Worm (Caenorhabditis elegans): Measurements from ENCODE around the gene wdr-5.1.
A peak's percentile ranks its signal among the peaks of the same experiment; 100 is the strongest.

wdr-5.1 gene

DNA sequence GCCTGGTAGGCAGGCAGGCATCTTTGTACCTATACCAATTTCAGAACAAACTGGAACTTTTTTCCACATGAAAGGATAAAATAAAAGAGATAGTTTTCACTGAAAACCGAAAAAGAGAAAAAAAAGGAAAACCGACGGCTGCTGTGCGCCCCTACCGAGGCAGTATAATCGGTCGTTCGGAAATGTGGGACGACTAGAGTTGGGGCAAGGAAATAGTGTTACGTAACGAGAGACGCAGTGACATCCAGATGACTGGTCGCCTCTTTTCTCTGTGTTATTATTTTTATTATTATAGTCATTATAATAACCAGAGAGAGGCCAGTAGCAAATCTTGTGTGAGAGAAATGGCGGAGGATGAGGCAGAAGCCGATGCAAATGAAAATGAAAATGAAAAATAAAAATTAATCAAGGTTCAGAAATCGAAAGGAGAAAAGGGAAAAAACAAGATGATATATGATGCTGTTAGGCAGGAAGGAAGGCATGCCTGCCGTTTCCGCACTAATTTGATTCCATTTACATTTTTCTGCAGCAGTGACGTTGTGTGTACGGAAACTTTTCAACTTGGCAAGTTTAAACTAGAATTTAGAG is 23.6 kb upstream of the wdr-5.1 start:
- TF ChIP-seq ztf-29 (GFP tag; IDR thresholded peaks at IDR 0.05) (no peak), T22C8.4 (GFP tag; IDR thresholded peaks at IDR 0.05) (no peak), med-1 (GFP tag; optimal IDR thresholded peaks at IDR 0.05; ENCODE audit: insufficient read depth) (no peak), klf-2 (GFP tag; conservative IDR thresholded peaks at IDR 0.05) (no peak), ref-1 (GFP tag; conservative IDR thresholded peaks at IDR 0.05) (no peak), tab-1 (GFP tag; IDR thresholded peaks at IDR 0.05) (no peak), flt-1 (GFP tag; IDR thresholded peaks at IDR 0.05) (no peak)

DNA sequence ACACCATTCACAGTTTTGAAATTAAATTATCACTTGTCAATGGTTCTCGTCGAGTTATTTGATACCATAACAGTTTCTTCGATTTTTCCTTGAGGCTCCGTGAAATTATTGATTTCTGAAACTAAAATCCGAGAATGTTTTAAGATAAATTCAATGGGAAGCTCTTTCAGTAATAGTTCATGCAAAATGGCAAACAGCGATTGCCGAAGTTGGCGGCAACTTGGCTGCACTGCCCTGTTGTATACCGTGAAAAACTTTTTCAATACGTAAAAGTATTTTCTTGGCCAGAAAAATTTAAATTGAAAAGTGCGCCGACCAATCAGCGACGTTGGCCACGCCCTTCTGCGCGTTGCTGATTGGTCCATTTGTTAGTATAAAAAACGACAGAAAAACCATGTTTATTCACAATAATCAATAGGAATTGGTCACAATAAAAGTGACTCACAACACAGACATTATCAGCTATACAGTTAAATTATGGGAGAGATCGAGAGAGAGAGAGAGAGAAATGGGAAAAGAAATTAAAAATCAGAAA is 22.1 kb upstream of the wdr-5.1 start:
- TF ChIP-seq tab-1 (GFP tag; IDR thresholded peaks at IDR 0.05) (no peak), flt-1 (GFP tag; IDR thresholded peaks at IDR 0.05) (no peak), klf-2 (GFP tag; conservative IDR thresholded peaks at IDR 0.05) (no peak)

ce11 chrIII:3692516-3692915 is 12.6 kb upstream of the wdr-5.1 start:
- no peak for TF ChIP-seq T22C8.4 (GFP tag; IDR thresholded peaks at IDR 0.05)
- TF ChIP-seq klf-2 (GFP tag; conservative IDR thresholded peaks at IDR 0.05), result no peak
- TF ChIP-seq med-1 (GFP tag; optimal IDR thresholded peaks at IDR 0.05; ENCODE audit: insufficient read depth), result no peak
- no peak for TF ChIP-seq tab-1 (GFP tag; IDR thresholded peaks at IDR 0.05)
- no peak for TF ChIP-seq ztf-23 (GFP tag; IDR thresholded peaks at IDR 0.05)
- no peak for TF ChIP-seq ztf-29 (GFP tag; IDR thresholded peaks at IDR 0.05)
- no peak for TF ChIP-seq cog-1 (tag; optimal IDR thresholded peaks at IDR 0.05)
- no peak for TF ChIP-seq flt-1 (GFP tag; IDR thresholded peaks at IDR 0.05)
- TF ChIP-seq ref-1 (GFP tag; conservative IDR thresholded peaks at IDR 0.05), result no peak

- TF ChIP-seq ref-1 (GFP tag; conservative IDR thresholded peaks at IDR 0.05) (no peak), ztf-23 (GFP tag; IDR thresholded peaks at IDR 0.05) (no peak), tab-1 (GFP tag; IDR thresholded peaks at IDR 0.05) (no peak), flt-1 (GFP tag; IDR thresholded peaks at IDR 0.05) (no peak), ztf-29 (GFP tag; IDR thresholded peaks at IDR 0.05) (no peak), med-1 (GFP tag; optimal IDR thresholded peaks at IDR 0.05; ENCODE audit: insufficient read depth) (no peak), cog-1 (tag; optimal IDR thresholded peaks at IDR 0.05) (no peak), klf-2 (GFP tag; conservative IDR thresholded peaks at IDR 0.05) (no peak), T22C8.4 (GFP tag; IDR thresholded peaks at IDR 0.05) (no peak)
Measured at ce11 chrIII:3694572-3694971, 10.5 kb upstream of the wdr-5.1 start, which contains the start of gene npr-15. TSS of gene npr-15 (minus strand) at chrIII:3694672.

- TF ChIP-seq ztf-23 (GFP tag; IDR thresholded peaks at IDR 0.05) (peak; percentile 81), ref-1 (GFP tag; conservative IDR thresholded peaks at IDR 0.05) (0 out of 2 replicates have a peak, but pooled peaks have one; percentile 15), klf-2 (GFP tag; conservative IDR thresholded peaks at IDR 0.05) (peak; percentile 54; the same call in 1 of the 2 replicates)
Measured at ce11 chrIII:3695398-3695797, 9.7 kb upstream of the wdr-5.1 start.

ce11 chrIII:3698366-3698765 is 6.7 kb upstream of the wdr-5.1 start:
- TF ChIP-seq ref-1 (GFP tag; conservative IDR thresholded peaks at IDR 0.05), result no peak

DNA sequence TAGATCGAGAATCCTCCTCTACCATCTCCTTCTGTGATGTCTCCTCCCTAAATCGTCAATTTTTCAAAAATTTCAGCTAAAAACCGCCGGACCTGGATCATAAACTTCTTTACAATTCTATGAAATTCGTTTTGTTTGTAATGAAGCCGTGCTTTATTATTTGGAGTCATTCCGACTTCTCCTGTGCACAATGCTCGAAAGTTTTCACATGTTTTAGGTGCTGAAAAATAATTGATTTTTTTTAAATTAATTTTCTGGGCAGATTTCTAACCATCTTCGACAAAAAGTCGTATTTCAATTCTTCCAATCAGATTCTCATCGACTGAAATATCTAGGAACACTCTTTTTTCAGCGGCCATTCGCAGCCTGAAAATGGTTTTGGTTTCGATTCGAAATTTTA is 5.8 kb upstream of the wdr-5.1 start, which contains the start of gene cyn-9:
Gene cyn-9, minus strand, starts transcription at position 366 of the 400 bp plus-strand sequence.
- TF ChIP-seq ref-1 (GFP tag; conservative IDR thresholded peaks at IDR 0.05) (no peak), klf-2 (GFP tag; conservative IDR thresholded peaks at IDR 0.05) (no peak), ztf-23 (GFP tag; IDR thresholded peaks at IDR 0.05) (no peak), tab-1 (GFP tag; IDR thresholded peaks at IDR 0.05) (no peak), med-1 (GFP tag; optimal IDR thresholded peaks at IDR 0.05; ENCODE audit: insufficient read depth) (no peak)

ce11 chrIII:3701411-3702310 is 3.4 kb upstream of the wdr-5.1 start, which contains the start of the genes pdi-1 and C14B1.2:
TSS of gene pdi-1 (minus strand) at chrIII:3701461.
TSS of gene C14B1.2 (plus strand) at chrIII:3702260.
- TF ChIP-seq ztf-23 (GFP tag; IDR thresholded peaks at IDR 0.05), result no peak
- 0 out of 2 replicates have a peak, but pooled peaks have one; percentile 20 for TF ChIP-seq ztf-29 (GFP tag; IDR thresholded peaks at IDR 0.05)

DNA sequence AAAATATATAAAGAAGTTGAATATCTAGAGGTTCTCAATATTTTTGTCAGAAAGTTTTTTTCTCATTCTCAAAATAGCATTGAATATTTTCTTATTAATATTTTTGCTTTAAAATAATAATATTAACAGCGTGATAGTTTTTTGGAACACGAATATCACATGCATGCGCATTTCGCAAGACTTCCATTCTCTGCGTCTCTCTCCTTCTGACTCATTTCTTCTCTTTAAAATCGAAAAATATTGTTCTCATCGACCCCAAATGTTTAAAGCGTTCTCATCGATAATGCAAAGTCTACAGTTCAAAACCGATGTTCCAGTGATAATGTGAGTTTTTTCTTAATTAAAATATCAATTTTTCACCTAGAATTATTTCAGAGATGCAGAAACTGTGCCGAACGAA is 1.7 kb upstream of the wdr-5.1 start, which contains the start of gene C14B1.3:
Gene C14B1.3, plus strand, starts transcription at position 168 of the 400 bp plus-strand sequence.
- no peak for TF ChIP-seq cog-1 (tag; optimal IDR thresholded peaks at IDR 0.05)

- TF ChIP-seq tab-1 (GFP tag; IDR thresholded peaks at IDR 0.05), result no peak
- no peak for TF ChIP-seq T22C8.4 (GFP tag; IDR thresholded peaks at IDR 0.05)
- no peak for TF ChIP-seq cog-1 (tag; optimal IDR thresholded peaks at IDR 0.05)
- no peak for TF ChIP-seq flt-1 (GFP tag; IDR thresholded peaks at IDR 0.05)
- no peak for TF ChIP-seq ztf-29 (GFP tag; IDR thresholded peaks at IDR 0.05)
- TF ChIP-seq med-1 (GFP tag; optimal IDR thresholded peaks at IDR 0.05; ENCODE audit: insufficient read depth), result no peak
Measured at ce11 chrIII:3706586-3706985, 1.5 kb downstream of the wdr-5.1 start, which contains the start of gene dph-1. TSS of gene dph-1 (plus strand) at chrIII:3706886.

All from whole organism, midembryonic.